Worm (Caenorhabditis elegans): ENCODE data around the gene R02F2.7.

Gene R02F2.7

DNA sequence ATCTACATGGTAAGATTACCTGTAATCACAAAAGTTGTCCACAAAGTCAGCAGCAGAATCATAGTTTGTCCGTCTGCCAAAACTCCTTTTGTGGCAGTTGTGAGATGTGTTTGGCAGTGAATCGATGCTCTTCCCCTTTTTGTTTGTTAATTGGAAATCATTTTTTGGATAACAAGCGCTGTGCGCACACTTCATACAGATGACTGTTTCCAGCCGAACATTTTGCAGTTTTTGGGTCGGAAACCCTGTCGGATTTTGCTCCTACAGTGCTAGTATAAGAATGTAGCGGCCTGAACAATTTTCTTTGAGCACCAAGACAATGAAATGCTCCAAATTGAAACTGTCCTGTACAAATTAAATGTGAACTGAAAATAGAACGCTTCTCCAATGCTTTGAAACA lies 25.1 kb upstream of the R02F2.7 start, which contains the start of gene D1044.7:
D1044.7 (minus strand) TSS at position 101 of the 400 bp plus-strand sequence.
- TF ChIP-seq lin-11 (tag; optimal IDR thresholded peaks at IDR 0.05), result no peak
- TF ChIP-seq ZK546.5 (tag; optimal IDR thresholded peaks at IDR 0.05), result no peak
- TF ChIP-seq elt-1 (tag; optimal IDR thresholded peaks at IDR 0.05), result no peak
- no peak for TF ChIP-seq nhr-237 (tag; optimal IDR thresholded peaks at IDR 0.05)

DNA sequence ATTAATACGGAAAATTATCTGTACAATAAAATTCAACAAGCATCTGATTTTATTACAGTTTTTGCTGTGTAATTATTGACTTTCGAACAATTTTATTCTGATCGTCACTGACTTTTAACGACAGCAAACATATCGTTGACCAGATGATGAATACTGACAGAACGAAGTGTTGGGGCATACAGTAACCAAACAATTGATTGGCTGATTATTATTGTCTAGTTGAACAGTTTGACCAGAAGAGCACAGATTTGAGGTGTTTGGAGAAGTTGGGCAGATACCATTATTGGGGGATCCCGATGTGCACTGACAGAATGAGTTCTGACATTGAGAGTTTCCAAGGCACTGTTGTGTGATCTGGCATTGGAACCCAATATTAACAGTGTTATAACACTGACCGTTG lies 23.4 kb upstream of the R02F2.7 start:
- no peak for TF ChIP-seq nhr-23 (tag; optimal IDR thresholded peaks at IDR 0.05)
- no peak for TF ChIP-seq Y55F3AM.14 (GFP tag; optimal IDR thresholded peaks at IDR 0.05)
- no peak for TF ChIP-seq crh-2 (tag; optimal IDR thresholded peaks at IDR 0.05)
- TF ChIP-seq nhr-10 (tag; optimal IDR thresholded peaks at IDR 0.05), result no peak
- TF ChIP-seq elt-3 (tag; optimal IDR thresholded peaks at IDR 0.05), result no peak
- no peak for TF ChIP-seq nhr-237 (tag; optimal IDR thresholded peaks at IDR 0.05)

DNA sequence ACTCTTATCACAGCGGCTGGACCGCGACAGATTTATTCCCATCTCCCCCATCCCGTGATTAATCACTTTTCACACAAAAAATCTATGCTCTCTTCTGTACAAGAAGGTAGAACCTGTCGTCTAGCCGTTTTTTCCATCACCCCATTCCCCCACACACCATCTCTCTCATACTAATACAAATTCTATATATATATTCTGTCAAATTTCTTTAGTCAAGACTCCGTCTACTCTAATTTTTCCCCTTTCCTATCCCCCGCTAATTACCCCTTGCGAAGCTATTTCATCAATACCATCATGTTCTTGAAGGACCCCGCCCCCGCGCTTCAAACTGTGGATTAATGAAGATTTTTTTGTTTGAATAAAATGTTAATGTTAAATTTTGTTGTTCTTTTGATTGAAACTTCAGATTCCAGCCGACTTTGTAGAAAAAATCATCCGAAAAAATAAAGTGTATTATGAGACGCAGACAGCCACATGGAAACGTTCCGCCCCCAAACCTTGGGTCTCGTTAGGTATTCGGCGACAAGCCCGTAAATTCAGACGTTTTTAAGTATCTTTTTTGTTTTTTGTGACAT lies 22.5 kb upstream of the R02F2.7 start:
- TF ChIP-seq sma-3 (GFP tag; optimal IDR thresholded peaks at IDR 0.05) (peak; percentile 39), nhr-10 (tag; optimal IDR thresholded peaks at IDR 0.05) (no peak), nhr-25 (tag; optimal IDR thresholded peaks at IDR 0.05) (peak; percentile 62), crh-2 (tag; optimal IDR thresholded peaks at IDR 0.05) (peak; percentile 65), nhr-21 (tag; optimal IDR thresholded peaks at IDR 0.05) (peak; percentile 62), elt-1 (tag; optimal IDR thresholded peaks at IDR 0.05) (no peak), gmeb-1 (tag; optimal IDR thresholded peaks at IDR 0.05) (peak; percentile 41), fos-1 (tag; optimal IDR thresholded peaks at IDR 0.05) (peak; percentile 5)

DNA sequence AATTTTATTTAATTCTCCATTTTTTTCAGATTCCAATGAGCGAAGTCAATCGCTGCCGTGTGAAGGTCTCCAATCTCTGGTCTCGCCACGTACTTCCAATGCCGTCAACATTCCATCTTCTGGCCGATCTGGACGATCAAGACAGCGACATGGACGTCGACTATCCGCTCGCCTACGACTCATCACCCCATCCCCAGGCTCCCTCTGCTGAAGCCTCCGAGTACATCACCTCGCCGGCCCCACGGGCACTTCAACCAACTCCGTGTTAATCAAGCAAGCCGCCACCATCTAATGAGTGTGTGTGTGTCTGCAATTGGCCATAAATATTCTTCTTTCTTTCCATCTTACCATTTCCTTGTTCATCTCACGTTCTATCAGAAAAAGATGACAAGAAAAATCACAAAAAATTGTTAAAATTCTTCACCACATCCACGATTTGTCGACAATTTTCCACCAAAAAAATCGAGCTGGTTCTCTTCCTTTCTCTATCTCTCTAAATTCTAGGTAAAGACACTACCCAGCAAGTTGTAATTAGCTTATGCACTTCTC lies 22.0 kb upstream of the R02F2.7 start:
- peak; percentile 43 for TF ChIP-seq ama-1 (optimal IDR thresholded peaks at IDR 0.05)
- no peak for TF ChIP-seq skn-1 (tag; optimal IDR thresholded peaks at IDR 0.05)

DNA sequence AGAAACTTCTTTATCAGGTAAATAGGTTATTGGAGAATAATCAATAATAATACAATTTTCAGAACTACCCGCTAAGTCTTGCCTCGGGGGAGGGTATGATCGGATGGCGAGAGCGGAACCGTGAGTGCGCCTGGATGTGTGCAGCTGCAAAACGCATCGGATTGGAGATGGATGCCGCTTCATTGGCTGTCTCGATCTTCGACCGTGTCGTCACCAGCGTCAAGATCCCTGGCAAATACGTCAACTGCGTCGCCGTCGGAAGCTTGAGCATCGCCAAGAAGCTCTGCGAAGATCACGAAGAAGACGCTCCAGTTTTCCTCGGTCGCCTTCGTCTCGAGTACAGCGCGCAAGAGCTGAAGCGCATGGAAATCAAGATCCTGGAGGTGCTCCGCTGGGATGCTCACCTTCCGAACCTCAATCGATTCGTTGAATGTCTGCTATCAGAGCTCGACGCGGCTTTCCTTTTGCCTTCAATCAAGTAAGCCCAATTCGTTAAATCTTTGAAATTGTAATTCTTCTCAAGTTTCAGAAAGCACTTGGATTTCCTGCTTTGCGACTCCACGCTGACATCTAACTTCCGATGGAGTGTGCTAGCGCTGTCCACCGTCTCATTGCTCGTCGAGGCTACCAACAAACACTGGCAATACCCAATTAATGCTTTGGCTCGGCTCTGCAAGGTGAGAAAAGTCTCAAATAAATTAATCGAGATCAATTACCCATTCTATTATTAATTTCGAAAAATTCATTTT lies 21.3 kb upstream of the R02F2.7 start:
- peak in 1 of 2 experiments; percentile 5 for TF ChIP-seq lsy-2 (tag; optimal IDR thresholded peaks at IDR 0.05)
- no peak for TF ChIP-seq peb-1 (tag; optimal IDR thresholded peaks at IDR 0.05)

DNA sequence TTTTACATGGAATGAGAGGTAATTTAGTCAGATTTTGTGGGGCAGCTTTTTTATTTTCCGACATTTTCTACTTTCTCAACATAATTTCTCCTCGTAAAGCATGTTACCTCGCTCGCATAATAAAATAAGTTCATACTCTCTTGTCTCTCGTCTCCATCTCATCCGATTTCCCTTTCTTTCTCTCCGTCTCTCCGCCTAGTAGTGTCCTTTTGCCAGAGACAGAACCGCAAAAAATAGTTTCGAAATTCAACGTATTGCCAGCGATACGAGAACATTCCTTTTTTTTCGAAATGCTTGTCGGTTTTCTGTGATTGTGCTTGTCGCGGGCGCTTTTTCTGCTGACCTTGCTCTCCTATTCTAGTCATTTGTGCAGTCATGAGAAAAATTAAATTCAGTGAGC lies 20.6 kb upstream of the R02F2.7 start:
- TF ChIP-seq F13H6.1 (tag; optimal IDR thresholded peaks at IDR 0.05), result peak; percentile 30
- TF ChIP-seq C34F6.9 (tag; optimal IDR thresholded peaks at IDR 0.05), result peak; percentile 96
- TF ChIP-seq lin-11 (tag; optimal IDR thresholded peaks at IDR 0.05), result no peak
- peak; percentile 18 for TF ChIP-seq nhr-25 (tag; optimal IDR thresholded peaks at IDR 0.05)
- TF ChIP-seq snpc-4 (tag; optimal IDR thresholded peaks at IDR 0.05), result peak; percentile 16
- TF ChIP-seq ceh-16 (tag; optimal IDR thresholded peaks at IDR 0.05), result peak; percentile 14
- TF ChIP-seq gmeb-1 (tag; optimal IDR thresholded peaks at IDR 0.05), result peak; percentile 51
- TF ChIP-seq egl-27 (tag; optimal IDR thresholded peaks at IDR 0.05), result peak; percentile 3
- TF ChIP-seq nhr-6 (tag; optimal IDR thresholded peaks at IDR 0.05), result peak; percentile 2
- TF ChIP-seq ama-1 (optimal IDR thresholded peaks at IDR 0.05), result peak; percentile 95
- peak; percentile 80 for TF ChIP-seq sma-9 (GFP tag; optimal IDR thresholded peaks at IDR 0.05)
- no peak for TF ChIP-seq sma-9 (tag; optimal IDR thresholded peaks at IDR 0.05)
- TF ChIP-seq Y55F3AM.14 (GFP tag; optimal IDR thresholded peaks at IDR 0.05), result peak; percentile 1
- no peak for TF ChIP-seq skn-1 (tag; optimal IDR thresholded peaks at IDR 0.05)
- TF ChIP-seq unc-62 (GFP tag; optimal IDR thresholded peaks at IDR 0.05), result no peak
- peak; percentile 6 for TF ChIP-seq sma-3 (GFP tag; optimal IDR thresholded peaks at IDR 0.05)
- TF ChIP-seq fos-1 (tag; optimal IDR thresholded peaks at IDR 0.05), result peak; percentile 50
- no peak for TF ChIP-seq mab-5 (tag; optimal IDR thresholded peaks at IDR 0.05)
- peak; percentile 79 for TF ChIP-seq crh-2 (tag; optimal IDR thresholded peaks at IDR 0.05)
- TF ChIP-seq nhr-11 (tag; optimal IDR thresholded peaks at IDR 0.05), result no peak
- TF ChIP-seq lsy-2 (tag; optimal IDR thresholded peaks at IDR 0.05), result peak; percentile 19 to 53
- TF ChIP-seq nhr-21 (tag; optimal IDR thresholded peaks at IDR 0.05), result peak; percentile 55
- TF ChIP-seq blmp-1 (tag; optimal IDR thresholded peaks at IDR 0.05; ENCODE audit: insufficient read depth), result peak; percentile 50
- TF ChIP-seq ztf-4 (tag; optimal IDR thresholded peaks at IDR 0.05), result peak; percentile 87
- TF ChIP-seq nhr-129 (tag; optimal IDR thresholded peaks at IDR 0.05), result peak; percentile 81
- peak; percentile 74 for TF ChIP-seq unc-55 (GFP tag; optimal IDR thresholded peaks at IDR 0.05)

All from whole organism, L2 larva.